Fruit fly (Drosophila melanogaster): ENCODE measurements around the gene Noc1.

Noc1 gene

dm6 chr3L:11052760-11053259 is 21.8 kb upstream of the Noc1 start (continued):
- TF ChIP-seq dac (GFP tag; optimal IDR thresholded peaks at IDR 0.05) (peak; percentile 17), CG1621 (tag; optimal IDR thresholded peaks at IDR 0.05) (no peak), net (GFP tag; optimal IDR thresholded peaks at IDR 0.05) (no peak), topi (GFP tag; optimal IDR thresholded peaks at IDR 0.05) (no peak), pdm3 (GFP tag; optimal IDR thresholded peaks at IDR 0.05) (no peak), CG32006 (GFP tag; optimal IDR thresholded peaks at IDR 0.05) (peak; percentile 15), Hr38 (GFP tag; optimal IDR thresholded peaks at IDR 0.05) (no peak), Sox14 (GFP tag; optimal IDR thresholded peaks at IDR 0.05) (no peak), Blimp-1 (GFP tag; optimal IDR thresholded peaks at IDR 0.05) (no peak), CG16779 (tag; optimal IDR thresholded peaks at IDR 0.05) (peak; percentile 29), Hr39 (GFP tag; optimal IDR thresholded peaks at IDR 0.05) (no peak), CG6808 (GFP tag; optimal IDR thresholded peaks at IDR 0.05) (no peak), CG11294 (GFP tag; IDR thresholded peaks at IDR 0.05) (0 out of 2 replicates have a peak, but pooled peaks have one; percentile 7), CG6854 (GFP tag; optimal IDR thresholded peaks at IDR 0.05) (no peak), lz (GFP tag; optimal IDR thresholded peaks at IDR 0.05) (no peak), vri (GFP tag; optimal IDR thresholded peaks at IDR 0.05) (no peak), CG6163 (GFP tag; IDR thresholded peaks at IDR 0.05) (peak; percentile 71; the same call in 2 of the 3 replicates), Lpt (GFP tag; optimal IDR thresholded peaks at IDR 0.05) (peak; percentile 18), dsx (GFP tag; optimal IDR thresholded peaks at IDR 0.05; ENCODE audit: poor library complexity, severe bottlenecking) (no peak), fd85E (GFP tag; optimal IDR thresholded peaks at IDR 0.05) (no peak), CG34406 (GFP tag; optimal IDR thresholded peaks at IDR 0.05) (no peak), spab (GFP tag; optimal IDR thresholded peaks at IDR 0.05) (no peak), CG31627 (GFP tag; optimal IDR thresholded peaks at IDR 0.05) (no peak), Sox102F (GFP tag; optimal IDR thresholded peaks at IDR 0.05) (no peak)

DNA sequence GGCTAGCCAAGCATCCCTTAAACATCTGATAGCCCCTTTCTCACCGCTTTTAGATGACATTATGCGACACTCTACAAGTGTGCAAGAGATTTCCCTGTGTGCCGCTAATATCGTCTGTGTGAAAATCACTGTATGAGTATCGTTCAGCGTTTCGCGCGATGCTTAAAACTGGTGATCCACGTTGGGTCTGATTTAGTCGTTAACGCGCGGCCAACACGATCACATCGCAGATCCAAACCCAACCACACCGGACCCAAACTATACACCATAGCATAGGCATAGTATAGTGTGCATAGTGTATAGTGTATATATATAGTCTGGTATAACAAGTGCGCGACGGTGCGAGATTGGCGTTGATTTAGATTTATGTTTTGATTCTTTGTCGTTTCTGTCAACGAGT is 20.7 kb upstream of the Noc1 start, which contains the start of gene CG7888:
Gene CG7888, plus strand, starts transcription at position 193 of the 400 bp plus-strand sequence.
- TF ChIP-seq Eip78C (GFP tag) (no peak), CG10669 (GFP tag; optimal IDR thresholded peaks at IDR 0.05) (no peak), CG15336 (GFP tag; IDR thresholded peaks at IDR 0.05) (0 out of 2 replicates have a peak, but pooled peaks have one; percentile 11), CG6163 (GFP tag; IDR thresholded peaks at IDR 0.05) (no peak), CG8119 (GFP tag; IDR thresholded peaks at IDR 0.05) (no peak), Sox14 (GFP tag; optimal IDR thresholded peaks at IDR 0.05) (no peak)

dm6 chr3L:11061200-11061599 is 13.4 kb upstream of the Noc1 start, which contains the start of the genes CG6321 and Blos2:
Gene CG6321, minus strand, starts transcription at chr3L:11061224.
Gene Blos2, plus strand, starts transcription at chr3L:11061571.
- peak in 1 of 2 experiments; percentile 44 for TF ChIP-seq salr (GFP tag; optimal IDR thresholded peaks at IDR 0.05)
- peak; percentile 66 for TF ChIP-seq CG6808 (GFP tag; optimal IDR thresholded peaks at IDR 0.05)
- no peak for TF ChIP-seq fd85E (GFP tag; optimal IDR thresholded peaks at IDR 0.05)
- TF ChIP-seq Gug (GFP tag; IDR thresholded peaks at IDR 0.05): peak; percentile 41
- peak; percentile 65 for TF ChIP-seq CG9139 (GFP tag; optimal IDR thresholded peaks at IDR 0.05)
- TF ChIP-seq CG6163 (GFP tag; IDR thresholded peaks at IDR 0.05): peak; percentile 70
- peak; percentile 73 for TF ChIP-seq acj6 (GFP tag; optimal IDR thresholded peaks at IDR 0.05)
- TF ChIP-seq Ets21C (GFP tag; optimal IDR thresholded peaks at IDR 0.05): peak; percentile 35
- TF ChIP-seq Blimp-1 (GFP tag; optimal IDR thresholded peaks at IDR 0.05): peak; percentile 9
- TF ChIP-seq Eip93F (GFP tag; optimal IDR thresholded peaks at IDR 0.05): no peak
- TF ChIP-seq net (GFP tag; optimal IDR thresholded peaks at IDR 0.05): peak; percentile 70
- TF ChIP-seq CG31627 (GFP tag; optimal IDR thresholded peaks at IDR 0.05): peak; percentile 72
- TF ChIP-seq CG1621 (tag; optimal IDR thresholded peaks at IDR 0.05): no peak
- TF ChIP-seq CG6276 (GFP tag; optimal IDR thresholded peaks at IDR 0.05): peak; percentile 76
- peak; percentile 75 for TF ChIP-seq CG6792 (GFP tag; optimal IDR thresholded peaks at IDR 0.05)
- TF ChIP-seq CG15336 (GFP tag; IDR thresholded peaks at IDR 0.05): peak; percentile 85
- peak; percentile 52 for TF ChIP-seq CG7368 (GFP tag; optimal IDR thresholded peaks at IDR 0.05)
- peak; percentile 76 for TF ChIP-seq Sox14 (GFP tag; optimal IDR thresholded peaks at IDR 0.05)
- TF ChIP-seq CG11294 (GFP tag; IDR thresholded peaks at IDR 0.05): peak; percentile 41; the same call in 1 of the 2 replicates
- TF ChIP-seq CG8319 (GFP tag; optimal IDR thresholded peaks at IDR 0.05): peak; percentile 14
- peak; percentile 63 for TF ChIP-seq cyc (GFP tag; optimal IDR thresholded peaks at IDR 0.05)
- TF ChIP-seq CG11902 (GFP tag; optimal IDR thresholded peaks at IDR 0.05): peak; percentile 43
- peak; percentile 33 for TF ChIP-seq CG16779 (tag; optimal IDR thresholded peaks at IDR 0.05)
- TF ChIP-seq Hr38 (GFP tag; optimal IDR thresholded peaks at IDR 0.05): no peak
- peak; percentile 67 for TF ChIP-seq Eip75B (GFP tag; optimal IDR thresholded peaks at IDR 0.05)
- peak; percentile 44 for TF ChIP-seq fd59A (GFP tag; optimal IDR thresholded peaks at IDR 0.05)
- TF ChIP-seq Hr39 (GFP tag; optimal IDR thresholded peaks at IDR 0.05): peak; percentile 65
- peak; percentile 20 for TF ChIP-seq Sox15 (GFP tag; optimal IDR thresholded peaks at IDR 0.05)
- peak; percentile 79 for TF ChIP-seq Met (GFP tag; optimal IDR thresholded peaks at IDR 0.05)
- peak; percentile 83 for TF ChIP-seq dsx (GFP tag; optimal IDR thresholded peaks at IDR 0.05; ENCODE audit: poor library complexity, severe bottlenecking)
- peak; percentile 75 for TF ChIP-seq CG3919 (GFP tag; optimal IDR thresholded peaks at IDR 0.05)
- peak; percentile 77 for TF ChIP-seq Ets96B (tag; optimal IDR thresholded peaks at IDR 0.05)

Data from whole organism, prepupa.